Fruit fly (Drosophila melanogaster) whole organism, embryonic: ENCODE data around the gene CG8372.

Experiments used
- Antp ChIP-seq: fragments of 200-800 bp; sonication (Bioruptor generic); optimal IDR thresholded peaks from 3 replicates; lab custom pipeline; 2016; ENCODE audit warnings: missing biosample characterization, missing genetic modification characterization
- Asciz ChIP-seq: fragments of 200-800 bp; sonication (Bioruptor generic); optimal IDR thresholded peaks from 2 replicates; lab custom pipeline; 2017; ENCODE audit warnings: missing biosample characterization, mild to moderate bottlenecking, missing genetic modification characterization, missing genetic modification reagents
- Atf6 ChIP-seq: fragments of 200-800 bp; sonication (Bioruptor generic); IDR thresholded peaks from 2 replicates; pipeline ENCODE4 v1.3.6; 2022; ENCODE audit warnings: missing biosample characterization, missing genetic modification characterization
- Blimp-1 ChIP-seq: fragments of 200-800 bp; sonication (Bioruptor generic); optimal IDR thresholded peaks from 3 replicates; lab custom pipeline; 2018; ENCODE audit warnings: missing biosample characterization, missing genetic modification characterization, mild to moderate bottlenecking, moderate library complexity, missing genetic modification reagents
- CG10274 ChIP-seq: fragments of 200-800 bp; sonication (Bioruptor generic); optimal IDR thresholded peaks from 3 replicates; lab custom pipeline; 2017; ENCODE audit warnings: missing biosample characterization, mild to moderate bottlenecking, missing genetic modification characterization
- CG11398 ChIP-seq: fragments of 200-800 bp; sonication (Bioruptor generic); optimal IDR thresholded peaks from 2 replicates; lab custom pipeline; 2016; ENCODE audit warnings: missing biosample characterization, missing genetic modification characterization
- CG12071 ChIP-seq: fragments of 200-800 bp; sonication (Bioruptor generic); optimal IDR thresholded peaks from 3 replicates; lab custom pipeline; 2018; ENCODE audit warnings: missing biosample characterization, mild to moderate bottlenecking, missing genetic modification characterization
- CG12769 ChIP-seq: fragments of 200-800 bp; sonication (Bioruptor generic); optimal IDR thresholded peaks from 2 replicates; lab custom pipeline; 2019; ENCODE audit warnings: missing biosample characterization, mild to moderate bottlenecking, missing genetic modification characterization, moderate library complexity
- CG13424 ChIP-seq: fragments of 200-800 bp; sonication (Bioruptor generic); optimal IDR thresholded peaks from 2 replicates; lab custom pipeline; 2019; ENCODE audit warnings: missing biosample characterization, mild to moderate bottlenecking, missing genetic modification characterization, moderate library complexity
- CG13624 ChIP-seq: fragments of 200-800 bp; sonication (Bioruptor generic); optimal IDR thresholded peaks from 2 replicates; lab custom pipeline; 2016; ENCODE audit warnings: missing biosample characterization, missing genetic modification characterization
- CG13775 ChIP-seq: fragments of 200-800 bp; sonication (Bioruptor generic); optimal IDR thresholded peaks from 3 replicates; lab custom pipeline; 2017; ENCODE audit warnings: missing biosample characterization, mild to moderate bottlenecking, missing genetic modification characterization
- CG13894 ChIP-seq: fragments of 200-800 bp; sonication (Bioruptor generic); optimal IDR thresholded peaks from 3 replicates; lab custom pipeline; 2018; ENCODE audit warnings: missing biosample characterization, mild to moderate bottlenecking, missing genetic modification characterization, moderate library complexity
- CG14860 ChIP-seq: fragments of 200-800 bp; sonication (Bioruptor generic); IDR thresholded peaks from 3 replicates; pipeline ENCODE4 v1.3.6; 2022; ENCODE audit warnings: missing biosample characterization, missing genetic modification characterization; ENCODE audit not compliant: partially characterized antibody
- CG16779 ChIP-seq: fragments of 200-800 bp; sonication (Bioruptor generic); IDR thresholded peaks from 2 replicates; pipeline ENCODE4 v1.3.6; 2022; ENCODE audit warnings: missing biosample characterization, missing genetic modification characterization
- CG17385 ChIP-seq: fragments of 200-800 bp; sonication (Bioruptor generic); optimal IDR thresholded peaks from 3 replicates; lab custom pipeline; 2018; ENCODE audit warnings: missing biosample characterization, mild to moderate bottlenecking, missing genetic modification characterization
- CG17612 ChIP-seq: fragments of 200-800 bp; sonication (Bioruptor generic); IDR thresholded peaks from 2 replicates; pipeline ENCODE4 v1.3.6; 2022; ENCODE audit warnings: missing biosample characterization, missing genetic modification characterization
- CG2116 ChIP-seq: fragments of 200-800 bp; sonication (Bioruptor generic); optimal IDR thresholded peaks from 3 replicates; lab custom pipeline; 2018; ENCODE audit warnings: missing biosample characterization, mild to moderate bottlenecking, missing genetic modification characterization
- CG4404 ChIP-seq: fragments of 200-800 bp; sonication (Bioruptor generic); IDR thresholded peaks from 2 replicates; pipeline ENCODE4 v1.3.6; 2022; ENCODE audit warnings: missing biosample characterization, missing genetic modification characterization
- CG6689 ChIP-seq: fragments of 200-800 bp; sonication (Bioruptor generic); IDR thresholded peaks from 2 replicates; pipeline ENCODE4 v1.3.6; 2022; ENCODE audit warnings: missing biosample characterization, missing genetic modification characterization
- CG7987 ChIP-seq: fragments of 200-800 bp; sonication (Bioruptor generic); optimal IDR thresholded peaks from 2 replicates; lab custom pipeline; 2018; ENCODE audit warnings: missing biosample characterization, mild to moderate bottlenecking, missing genetic modification characterization, moderate library complexity
- CG8281 ChIP-seq: fragments of 200-800 bp; sonication (Bioruptor generic); optimal IDR thresholded peaks from 2 replicates; lab custom pipeline; 2018; ENCODE audit warnings: missing biosample characterization, mild to moderate bottlenecking, missing genetic modification characterization, moderate library complexity
- CG8359 ChIP-seq: fragments of 200-800 bp; sonication (Bioruptor generic); optimal IDR thresholded peaks from 2 replicates; lab custom pipeline; 2017; ENCODE audit warnings: missing biosample characterization, mild to moderate bottlenecking, missing genetic modification characterization, borderline replicate concordance
- CG9437 ChIP-seq: fragments of 200-800 bp; sonication (Bioruptor generic); optimal IDR thresholded peaks from 2 replicates; lab custom pipeline; 2018; ENCODE audit warnings: missing biosample characterization, mild to moderate bottlenecking, missing genetic modification characterization
- CG9609 ChIP-seq: fragments of 200-800 bp; sonication (Bioruptor generic); optimal IDR thresholded peaks from 3 replicates; lab custom pipeline; 2016; ENCODE audit warnings: missing biosample characterization, missing genetic modification characterization
- CG9876 ChIP-seq: fragments of 200-800 bp; sonication (Bioruptor generic); optimal IDR thresholded peaks from 2 replicates; lab custom pipeline; 2016; ENCODE audit warnings: missing biosample characterization, missing genetic modification characterization
- E2f1 ChIP-seq: fragments of 200-800 bp; sonication (Bioruptor generic); IDR thresholded peaks from 2 replicates; pipeline ENCODE4 v1.3.6; 2022; ENCODE audit warnings: missing biosample characterization, missing genetic modification characterization
- Ets97D ChIP-seq: fragments of 200-800 bp; sonication (Bioruptor generic); optimal IDR thresholded peaks from 3 replicates; lab custom pipeline; 2016; ENCODE audit warnings: missing biosample characterization, missing genetic modification characterization
- HLH54F ChIP-seq: fragments of 200-800 bp; sonication (Bioruptor generic); optimal IDR thresholded peaks from 3 replicates; lab custom pipeline; 2016; ENCODE audit warnings: missing biosample characterization, missing genetic modification characterization
- Hand ChIP-seq: fragments of 200-800 bp; sonication (Bioruptor generic); optimal IDR thresholded peaks from 2 replicates; lab custom pipeline; 2017; ENCODE audit warnings: mild to moderate bottlenecking, missing biosample characterization, missing genetic modification reagents, missing genetic modification characterization
- Hey ChIP-seq: fragments of 200-800 bp; sonication (Bioruptor generic); optimal IDR thresholded peaks from 3 replicates; lab custom pipeline; 2018; ENCODE audit warnings: missing biosample characterization, mild to moderate bottlenecking, missing genetic modification characterization
- Lim3 ChIP-seq: fragments of 200-800 bp; sonication (Bioruptor generic); IDR thresholded peaks from 2 replicates; pipeline ENCODE4 v1.3.6; 2022; ENCODE audit warnings: missing biosample characterization, missing genetic modification characterization
- Rfx ChIP-seq: fragments of 200-800 bp; sonication (Bioruptor generic); IDR thresholded peaks from 2 replicates; pipeline ENCODE4 v1.3.6; 2022; ENCODE audit warnings: missing biosample characterization, missing genetic modification characterization
- Side ChIP-seq: fragments of 200-800 bp; sonication (Bioruptor generic); optimal IDR thresholded peaks from 2 replicates; lab custom pipeline; 2016; ENCODE audit warnings: missing biosample characterization, missing genetic modification characterization
- Sox102F ChIP-seq: fragments of 200-800 bp; sonication (Bioruptor generic); optimal IDR thresholded peaks from 2 replicates; lab custom pipeline; 2018; ENCODE audit warnings: missing biosample characterization, mild to moderate bottlenecking, missing genetic modification characterization, moderate library complexity
- Sry-δ ChIP-seq: fragments of 200-800 bp; sonication (Bioruptor generic); optimal IDR thresholded peaks from 2 replicates; lab custom pipeline; 2016; ENCODE audit warnings: missing biosample characterization, missing genetic modification characterization
- caup ChIP-seq: fragments of 200-800 bp; sonication (Bioruptor generic); optimal IDR thresholded peaks from 3 replicates; lab custom pipeline; 2017; ENCODE audit warnings: missing biosample characterization, mild to moderate bottlenecking, missing genetic modification characterization, moderate library complexity; ENCODE audit not compliant: severe bottlenecking
- croc ChIP-seq: fragments of 200-800 bp; sonication (Bioruptor generic); conservative IDR thresholded peaks from 3 replicates; pipeline ENCODE4 v1.3.6; 2022; ENCODE audit warnings: missing biosample characterization, missing genetic modification characterization
- crp ChIP-seq, 2 experiments: fragments of 200-800 bp; sonication (Bioruptor generic); optimal IDR thresholded peaks; 2 replicates in 1 of 2; 3 replicates in 1 of 2; lab custom pipeline; 2017; ENCODE audit warnings: missing biosample characterization in 2 of 2, missing genetic modification characterization in 2 of 2, mild to moderate bottlenecking in 1 of 2, moderate library complexity in 1 of 2
- dati ChIP-seq: fragments of 200-800 bp; sonication (Bioruptor generic); IDR thresholded peaks from 2 replicates; pipeline ENCODE4 v1.3.6; 2022; ENCODE audit warnings: missing biosample characterization, missing genetic modification characterization
- disco-r ChIP-seq: fragments of 200-800 bp; sonication (Bioruptor generic); optimal IDR thresholded peaks from 2 replicates; lab custom pipeline; 2016; ENCODE audit warnings: missing biosample characterization, missing genetic modification characterization
- en ChIP-seq: fragments of 200-800 bp; sonication (Bioruptor generic); optimal IDR thresholded peaks from 2 replicates; lab custom pipeline; 2016; ENCODE audit warnings: missing biosample characterization, missing genetic modification characterization
- gt ChIP-seq: fragments of 200-800 bp; sonication (Bioruptor generic); IDR thresholded peaks from 2 replicates; pipeline ENCODE4 v1.3.6; 2022; ENCODE audit warnings: missing biosample characterization, missing genetic modification characterization
- kah ChIP-seq: fragments of 200-800 bp; sonication (Bioruptor generic); optimal IDR thresholded peaks from 2 replicates; lab custom pipeline; 2018; ENCODE audit warnings: missing biosample characterization, mild to moderate bottlenecking, missing genetic modification characterization
- maf-S ChIP-seq: fragments of 200-800 bp; sonication (Bioruptor generic); optimal IDR thresholded peaks from 2 replicates; lab custom pipeline; 2016; ENCODE audit warnings: missing biosample characterization, missing genetic modification characterization
- pb ChIP-seq: fragments of 200-800 bp; sonication (Bioruptor generic); optimal IDR thresholded peaks from 3 replicates; lab custom pipeline; 2016; ENCODE audit warnings: missing biosample characterization, missing genetic modification characterization
- ranshi ChIP-seq: fragments of 200-800 bp; sonication (Bioruptor generic); IDR thresholded peaks from 2 replicates; pipeline ENCODE4 v1.3.6; 2022; ENCODE audit warnings: missing biosample characterization, missing genetic modification characterization
- sd ChIP-seq: fragments of 200-800 bp; sonication (Bioruptor generic); optimal IDR thresholded peaks from 3 replicates; lab custom pipeline; 2018; ENCODE audit warnings: missing biosample characterization, mild to moderate bottlenecking, missing genetic modification characterization, moderate library complexity
- sr ChIP-seq: fragments of 200-800 bp; sonication (Bioruptor generic); IDR thresholded peaks from 3 replicates; pipeline ENCODE4 v1.3.6; 2022; ENCODE audit warnings: missing biosample characterization, missing genetic modification characterization
- stc ChIP-seq: fragments of 200-800 bp; sonication (Bioruptor generic); IDR thresholded peaks from 2 replicates; pipeline ENCODE4 v1.3.6; 2022; ENCODE audit warnings: missing biosample characterization, missing genetic modification characterization
- unpg ChIP-seq: fragments of 200-800 bp; sonication (Bioruptor generic); optimal IDR thresholded peaks from 3 replicates; lab custom pipeline; 2018; ENCODE audit warnings: missing biosample characterization, mild to moderate bottlenecking, missing genetic modification characterization, moderate library complexity
- zfh2 ChIP-seq: fragments of 200-800 bp; sonication (Bioruptor generic); optimal IDR thresholded peaks from 2 replicates; lab custom pipeline; 2016; ENCODE audit warnings: missing biosample characterization, missing genetic modification characterization

Gene CG8372

DNA sequence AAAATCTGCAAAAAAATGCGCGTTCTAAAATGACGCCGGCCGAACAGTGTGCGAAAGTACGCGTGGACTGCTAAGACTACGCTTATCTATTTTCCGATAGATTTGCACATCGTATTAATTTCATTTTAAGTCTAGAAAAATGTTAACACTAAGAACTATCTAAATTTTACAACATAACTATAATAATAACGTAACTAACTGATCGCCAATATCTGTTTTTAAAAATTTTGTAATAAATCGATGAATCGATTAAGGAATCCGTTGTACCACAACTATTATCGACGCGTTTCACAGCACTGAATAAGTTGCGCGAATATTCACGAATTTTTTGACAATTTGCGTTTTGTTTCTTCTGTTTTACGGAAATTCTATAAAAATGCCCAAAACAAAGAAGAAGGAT lies 1.6 kb downstream of the CG8372 start, which contains the start of gene Ssb-c31a (continued):
- TF ChIP-seq stc (GFP tag; lab: Robert Waterston, UW) (no peak), dati (GFP tag; lab: Robert Waterston, UW) (no peak), zfh2 (GFP tag; lab: Kevin White, UChicago) (peak; percentile 68), CG14860 (GFP tag; lab: Robert Waterston, UW) (peak; percentile 47; the same call in 1 of the 3 replicates), unpg (GFP tag; lab: Kevin White, UChicago) (peak; percentile 38), CG11398 (GFP tag; lab: Kevin White, UChicago) (no peak), maf-S (GFP tag; lab: Kevin White, UChicago) (peak; percentile 51), CG17385 (GFP tag; lab: Kevin White, UChicago) (peak; percentile 66), caup (GFP tag; lab: Kevin White, UChicago) (peak; percentile 47), CG9876 (GFP tag; lab: Kevin White, UChicago) (no peak), Asciz (no peak), CG12769 (tag; lab: Kevin White, UChicago) (peak; percentile 41), sr (no peak), CG9437 (peak; percentile 53), HLH54F (GFP tag; lab: Kevin White, UChicago) (peak; percentile 53), CG17612 (GFP tag; lab: Robert Waterston, UW) (no peak), en (GFP tag; lab: Kevin White, UChicago) (no peak), Hand (GFP tag; lab: Kevin White, UChicago) (no peak), CG4404 (GFP tag; lab: Robert Waterston, UW) (no peak), E2f1 (GFP tag; lab: Robert Waterston, UW) (no peak), ranshi (GFP tag; lab: Robert Waterston, UW) (0 out of 2 replicates have a peak, but pooled peaks have one; percentile 24), Rfx (GFP tag; lab: Robert Waterston, UW) (peak; percentile 64), Blimp-1 (GFP tag; lab: Kevin White, UChicago) (peak; percentile 30), CG7987 (GFP tag; lab: Kevin White, UChicago) (no peak), Antp (GFP tag; lab: Kevin White, UChicago) (peak; percentile 22), Ets97D (GFP tag; lab: Kevin White, UChicago) (peak; percentile 66), CG13894 (no peak), sd (peak; percentile 61), croc (GFP tag; lab: Robert Waterston, UW) (peak; percentile 33; the same call in 1 of the 3 replicates), CG13424 (tag; lab: Kevin White, UChicago) (peak; percentile 52), Atf6 (GFP tag; lab: Robert Waterston, UW) (peak; percentile 40; the same call in 1 of the 2 replicates), CG10274 (GFP tag; lab: Kevin White, UChicago) (no peak), CG8359 (GFP tag; lab: Kevin White, UChicago) (no peak), crp (GFP tag; optimal IDR thresholded peaks at IDR 0.05; lab: Kevin White, UChicago) (peak in 1 of 2 experiments; percentile 60), gt (no peak), Sry-δ (GFP tag; lab: Kevin White, UChicago) (peak; percentile 84), CG2116 (GFP tag; lab: Kevin White, UChicago) (peak; percentile 79), disco-r (GFP tag; lab: Kevin White, UChicago) (no peak), Side (GFP tag; lab: Kevin White, UChicago) (peak; percentile 48), CG16779 (GFP tag; lab: Robert Waterston, UW) (no peak), CG9609 (GFP tag; lab: Kevin White, UChicago) (peak; percentile 4), kah (no peak), Lim3 (GFP tag; lab: Robert Waterston, UW) (no peak), pb (no peak), CG6689 (GFP tag; lab: Robert Waterston, UW) (peak; percentile 45), CG8281 (tag; lab: Kevin White, UChicago) (no peak), Hey (no peak), CG13624 (peak; percentile 82), CG13775 (GFP tag; lab: Kevin White, UChicago) (peak; percentile 53), Sox102F (GFP tag; lab: Kevin White, UChicago) (no peak), CG12071 (GFP tag; lab: Kevin White, UChicago) (no peak)
